Fruit fly (Drosophila melanogaster): ENCODE data around the gene lcs.

Gene lcs

dm6 chrX:21367363-21368072 lies 29.6 kb downstream of the lcs start (continued):
- TF ChIP-seq CG9932 (GFP tag; IDR thresholded peaks at IDR 0.05) (peak; percentile 97), CG3726 (GFP tag; IDR thresholded peaks at IDR 0.05) (peak; percentile 94), Aef1 (GFP tag; IDR thresholded peaks at IDR 0.05) (peak; percentile 96), CG16779 (GFP tag; IDR thresholded peaks at IDR 0.05) (peak; percentile 75; the same call in 1 of the 2 replicates), esg (GFP tag; conservative IDR thresholded peaks at IDR 0.05) (peak; percentile 95), ranshi (GFP tag; IDR thresholded peaks at IDR 0.05) (peak; percentile 96), odd (GFP tag; optimal IDR thresholded peaks at IDR 0.05) (peak; percentile 97), cwo (GFP tag; optimal IDR thresholded peaks at IDR 0.05) (peak; percentile 96), CG12659 (GFP tag; optimal IDR thresholded peaks at IDR 0.05) (peak; percentile 99), ttk (GFP tag; IDR thresholded peaks at IDR 0.05) (peak; percentile 94), Bdp1 (GFP tag; optimal IDR thresholded peaks at IDR 0.05) (peak; percentile 91), gcm (GFP tag; optimal IDR thresholded peaks at IDR 0.05) (peak; percentile 98), D19B (GFP tag; optimal IDR thresholded peaks at IDR 0.05) (peak; percentile 91), nmo (GFP tag; optimal IDR thresholded peaks at IDR 0.05) (peak; percentile 99), CG15479 (GFP tag; optimal IDR thresholded peaks at IDR 0.05) (peak; percentile 27), chinmo (GFP tag; IDR thresholded peaks at IDR 0.05; ENCODE audit: partially characterized antibody) (0 out of 4 replicates have a peak, but pooled peaks have one; percentile 45)

DNA sequence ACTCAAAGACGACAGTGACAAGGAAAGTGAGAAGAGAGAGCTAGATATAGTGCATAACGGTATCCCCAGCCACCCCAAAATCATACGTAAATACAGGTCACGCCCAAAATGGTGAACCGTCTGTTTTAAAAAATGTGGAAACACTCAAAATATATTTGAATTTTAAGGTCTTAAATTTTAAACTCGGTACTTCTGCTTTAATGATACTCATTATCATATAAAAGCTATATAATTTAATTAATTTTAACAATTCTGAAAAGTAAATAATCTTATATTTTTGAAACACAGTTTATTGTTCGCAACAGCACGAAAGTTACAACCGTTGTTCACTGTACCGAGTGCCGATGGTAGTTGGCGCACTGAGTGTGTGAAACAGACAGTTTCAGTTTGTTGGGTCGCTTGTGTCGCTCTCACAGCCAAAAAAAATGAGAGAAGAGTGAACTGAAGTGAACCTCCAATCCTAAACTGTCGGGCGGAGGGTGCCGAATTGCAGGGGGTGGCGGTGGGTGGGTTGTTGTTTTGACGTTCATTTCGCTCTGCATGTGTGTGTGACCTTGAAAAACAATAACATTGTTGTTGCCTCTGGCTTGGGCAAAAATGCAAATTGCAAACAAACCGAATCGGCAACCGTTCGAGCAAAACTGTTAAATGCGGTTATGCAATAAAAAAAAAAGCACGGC lies 30.7 kb downstream of the lcs start:
- TF ChIP-seq schlank (tag; optimal IDR thresholded peaks at IDR 0.05) (peak; percentile 80), kah (GFP tag; optimal IDR thresholded peaks at IDR 0.05) (peak; percentile 82), CG1603 (tag; optimal IDR thresholded peaks at IDR 0.05) (peak; percentile 46), Side (GFP tag; optimal IDR thresholded peaks at IDR 0.05) (no peak), emc (GFP tag; optimal IDR thresholded peaks at IDR 0.05) (no peak), bcd (GFP tag; optimal IDR thresholded peaks at IDR 0.05) (peak; percentile 95), CG17612 (GFP tag; IDR thresholded peaks at IDR 0.05) (no peak), abd-A (tag; optimal IDR thresholded peaks at IDR 0.05) (no peak), Sry-β (GFP tag; optimal IDR thresholded peaks at IDR 0.05) (peak; percentile 46), CG13894 (tag; optimal IDR thresholded peaks at IDR 0.05) (peak; percentile 92), ken (GFP tag; IDR thresholded peaks at IDR 0.05) (peak; percentile 81), Sin3A (optimal IDR thresholded peaks at IDR 0.05) (no peak), crp (GFP tag; optimal IDR thresholded peaks at IDR 0.05) (peak in 1 of 2 experiments; percentile 57), CG2120 (GFP tag; optimal IDR thresholded peaks at IDR 0.05) (peak; percentile 63), z (GFP tag; IDR thresholded peaks at IDR 0.05) (no peak), CG7745 (tag; optimal IDR thresholded peaks at IDR 0.05) (no peak), rib (GFP tag; IDR thresholded peaks at IDR 0.05) (peak; percentile 75), CG6254 (GFP tag; optimal IDR thresholded peaks at IDR 0.05) (peak; percentile 81), vnd (GFP tag; IDR thresholded peaks at IDR 0.05; ENCODE audit: partially characterized antibody) (no peak), CG17568 (GFP tag; optimal IDR thresholded peaks at IDR 0.05) (peak; percentile 87), CG10462 (GFP tag; optimal IDR thresholded peaks at IDR 0.05) (peak; percentile 78), CHES-1-like (GFP tag; optimal IDR thresholded peaks at IDR 0.05) (peak; percentile 41), org-1 (GFP tag; optimal IDR thresholded peaks at IDR 0.05) (peak; percentile 91), fu2 (GFP tag; optimal IDR thresholded peaks at IDR 0.05) (no peak), B-H1 (GFP tag; IDR thresholded peaks at IDR 0.05) (peak; percentile 83), btn (GFP tag; optimal IDR thresholded peaks at IDR 0.05) (no peak), Oli (tag; optimal IDR thresholded peaks at IDR 0.05) (peak; percentile 94), psq (GFP tag; optimal IDR thresholded peaks at IDR 0.05) (peak; percentile 33), CG10366 (GFP tag; IDR thresholded peaks at IDR 0.05) (peak; percentile 87), Nf-YA (GFP tag; IDR thresholded peaks at IDR 0.05) (peak; percentile 56), CG12769 (tag; optimal IDR thresholded peaks at IDR 0.05) (peak; percentile 82), CG13624 (GFP tag; optimal IDR thresholded peaks at IDR 0.05) (peak; percentile 29)
